Fruit fly (Drosophila melanogaster) whole organism, embryonic: ENCODE data around the gene CG14854.

ENCODE experiments used
- CG10979 ChIP-seq: fragments of 200-800 bp; sonication (Bioruptor generic); optimal IDR thresholded peaks from 2 replicates; lab custom pipeline; 2018; ENCODE audit warnings: missing biosample characterization, mild to moderate bottlenecking, missing genetic modification characterization, moderate library complexity
- CG11456 ChIP-seq: fragments of 200-800 bp; sonication (Bioruptor generic); IDR thresholded peaks from 3 replicates; pipeline ENCODE4 v1.3.6; 2022; ENCODE audit warnings: missing biosample characterization, missing genetic modification characterization
- CG14014 ChIP-seq: fragments of 200-800 bp; sonication (Bioruptor generic); IDR thresholded peaks from 2 replicates; pipeline ENCODE4 v1.3.6; 2022; ENCODE audit warnings: missing biosample characterization, missing genetic modification characterization
- CG15601 ChIP-seq: fragments of 200-800 bp; sonication (Bioruptor generic); optimal IDR thresholded peaks from 3 replicates; lab custom pipeline; 2019; ENCODE audit warnings: missing biosample characterization, mild to moderate bottlenecking, missing genetic modification characterization, moderate library complexity
- CG1602 ChIP-seq: fragments of 200-800 bp; sonication (Bioruptor generic); optimal IDR thresholded peaks from 3 replicates; lab custom pipeline; 2016; ENCODE audit warnings: missing biosample characterization, missing genetic modification characterization
- CG16815 ChIP-seq: fragments of 200-800 bp; sonication (Bioruptor generic); optimal IDR thresholded peaks from 3 replicates; lab custom pipeline; 2017; ENCODE audit warnings: missing biosample characterization, mild to moderate bottlenecking, missing genetic modification characterization
- CG17361 ChIP-seq: fragments of 200-800 bp; sonication (Bioruptor generic); IDR thresholded peaks from 3 replicates; pipeline ENCODE4 v1.3.6; 2022; ENCODE audit warnings: missing biosample characterization, missing genetic modification characterization
- CG17829 ChIP-seq: fragments of 200-800 bp; optimal IDR thresholded peaks from 2 replicates; lab custom pipeline; 2019; ENCODE audit warnings: missing biosample characterization, mild to moderate bottlenecking, missing genetic modification characterization, moderate library complexity
- CG18262 ChIP-seq: fragments of 200-800 bp; optimal IDR thresholded peaks from 3 replicates; lab custom pipeline; 2019; ENCODE audit warnings: missing biosample characterization, mild to moderate bottlenecking, missing genetic modification characterization, moderate library complexity
- CG2875 ChIP-seq: fragments of 200-800 bp; sonication (Bioruptor generic); optimal IDR thresholded peaks from 2 replicates; lab custom pipeline; 2017; ENCODE audit warnings: missing biosample characterization, mild to moderate bottlenecking, missing genetic modification characterization, missing genetic modification reagents
- CG2889 ChIP-seq: fragments of 200-800 bp; sonication (Bioruptor generic); IDR thresholded peaks from 3 replicates; pipeline ENCODE4 v1.3.6; 2022; ENCODE audit warnings: missing biosample characterization, missing genetic modification characterization
- CG30403 ChIP-seq: fragments of 200-800 bp; sonication (Bioruptor generic); optimal IDR thresholded peaks from 3 replicates; lab custom pipeline; 2016; ENCODE audit warnings: missing biosample characterization, missing genetic modification characterization
- CG31441 ChIP-seq: fragments of 200-800 bp; sonication (Bioruptor generic); IDR thresholded peaks from 2 replicates; pipeline ENCODE4 v1.3.6; 2022; ENCODE audit warnings: missing biosample characterization, missing genetic modification characterization
- CG33213 ChIP-seq: fragments of 200-800 bp; sonication (Bioruptor generic); optimal IDR thresholded peaks from 3 replicates; lab custom pipeline; 2016; ENCODE audit warnings: missing biosample characterization, missing genetic modification characterization
- CG33557 ChIP-seq: fragments of 200-800 bp; sonication (Bioruptor generic); optimal IDR thresholded peaks from 2 replicates; lab custom pipeline; 2019; ENCODE audit warnings: missing biosample characterization, mild to moderate bottlenecking, missing genetic modification characterization, moderate library complexity
- CG4282 ChIP-seq: fragments of 200-800 bp; sonication (Bioruptor generic); optimal IDR thresholded peaks from 2 replicates; lab custom pipeline; 2016; ENCODE audit warnings: missing biosample characterization, missing genetic modification characterization
- CG43689 ChIP-seq: fragments of 200-800 bp; sonication (Bioruptor generic); IDR thresholded peaks from 2 replicates; pipeline ENCODE4 v1.3.6; 2022; ENCODE audit warnings: missing biosample characterization, missing genetic modification characterization
- CG4404 ChIP-seq: fragments of 200-800 bp; sonication (Bioruptor generic); IDR thresholded peaks from 2 replicates; pipeline ENCODE4 v1.3.6; 2022; ENCODE audit warnings: missing biosample characterization, missing genetic modification characterization
- CG7839 ChIP-seq: fragments of 200-800 bp; sonication (Bioruptor generic); optimal IDR thresholded peaks from 3 replicates; lab custom pipeline; 2018; ENCODE audit warnings: missing biosample characterization, mild to moderate bottlenecking, missing genetic modification characterization, moderate library complexity
- CG8765 ChIP-seq: fragments of 200-800 bp; sonication (Bioruptor generic); IDR thresholded peaks from 2 replicates; pipeline ENCODE4 v1.3.6; 2022; ENCODE audit warnings: missing biosample characterization, missing genetic modification characterization
- CG9727 ChIP-seq: fragments of 200-800 bp; sonication (Bioruptor generic); optimal IDR thresholded peaks from 3 replicates; lab custom pipeline; 2017; ENCODE audit warnings: missing biosample characterization, mild to moderate bottlenecking, missing genetic modification characterization
- Dbx ChIP-seq: fragments of 200-800 bp; sonication (Bioruptor generic); IDR thresholded peaks from 3 replicates; pipeline ENCODE4 v1.3.6; 2022; ENCODE audit warnings: missing biosample characterization, missing genetic modification characterization
- Dref ChIP-seq: fragments of 200-800 bp; sonication (Bioruptor generic); IDR thresholded peaks from 2 replicates; pipeline ENCODE4 v1.3.6; 2022; ENCODE audit warnings: missing biosample characterization, missing genetic modification characterization
- MESR4 ChIP-seq: fragments of 200-800 bp; sonication (Bioruptor generic); optimal IDR thresholded peaks from 2 replicates; lab custom pipeline; 2018; ENCODE audit warnings: missing biosample characterization, mild to moderate bottlenecking, missing genetic modification characterization, moderate library complexity
- Oli ChIP-seq: fragments of 200-800 bp; sonication (Bioruptor generic); optimal IDR thresholded peaks from 2 replicates; lab custom pipeline; 2018; ENCODE audit warnings: missing biosample characterization, mild to moderate bottlenecking, missing genetic modification characterization, moderate library complexity
- Ssrp ChIP-seq: fragments of 200-800 bp; sonication (Bioruptor generic); optimal IDR thresholded peaks from 2 replicates; lab custom pipeline; 2018; ENCODE audit warnings: missing biosample characterization, mild to moderate bottlenecking, missing genetic modification characterization, moderate library complexity
- bsh ChIP-seq, 2 experiments: fragments of 200-800 bp; sonication (Bioruptor generic); optimal IDR thresholded peaks; 2 replicates each; lab custom pipeline; 2017 to 2018; ENCODE audit warnings: mild to moderate bottlenecking in 2 of 2, missing biosample characterization in 2 of 2, missing genetic modification characterization in 2 of 2, moderate library complexity in 1 of 2
- chif ChIP-seq, 2 experiments: fragments of 200-800 bp; sonication (Bioruptor generic); optimal IDR thresholded peaks; 3 replicates each; lab custom pipeline; 2016; ENCODE audit warnings: missing biosample characterization in 2 of 2, missing genetic modification characterization in 2 of 2
- dmrt11E ChIP-seq: fragments of 200-800 bp; sonication (Bioruptor generic); optimal IDR thresholded peaks from 3 replicates; lab custom pipeline; 2018; ENCODE audit warnings: missing biosample characterization, mild to moderate bottlenecking, missing genetic modification characterization, moderate library complexity
- gce ChIP-seq: fragments of 200-800 bp; sonication (Bioruptor generic); IDR thresholded peaks from 3 replicates; pipeline ENCODE4 v1.3.6; 2022; ENCODE audit warnings: missing biosample characterization, missing genetic modification characterization
- gcm ChIP-seq: fragments of 200-800 bp; sonication (Bioruptor generic); optimal IDR thresholded peaks from 2 replicates; lab custom pipeline; 2019; ENCODE audit warnings: missing biosample characterization, mild to moderate bottlenecking, missing genetic modification characterization, moderate library complexity
- lilli ChIP-seq: fragments of 200-800 bp; sonication (Bioruptor generic); optimal IDR thresholded peaks from 3 replicates; lab custom pipeline; 2016; ENCODE audit warnings: missing biosample characterization, missing genetic modification characterization
- lola ChIP-seq, 3 experiments: fragments of >200 bp in 2 of 3; fragments of 200-800 bp in 1 of 3; sonication (Bioruptor generic) in 1 of 3; optimal IDR thresholded peaks; 2 replicates each; lab custom pipeline; 2017 to 2019; ENCODE audit warnings: missing biosample characterization in 3 of 3, missing genetic modification characterization in 3 of 3, mild to moderate bottlenecking in 1 of 3, moderate library complexity in 1 of 3
- nmo ChIP-seq: fragments of 200-800 bp; sonication (Bioruptor generic); optimal IDR thresholded peaks from 2 replicates; lab custom pipeline; 2018; ENCODE audit warnings: missing biosample characterization, mild to moderate bottlenecking, missing genetic modification characterization, moderate library complexity
- otp ChIP-seq: fragments of 200-800 bp; sonication (Bioruptor generic); IDR thresholded peaks from 3 replicates; pipeline ENCODE4, ENCODE4 v1.3.6; 2022; ENCODE audit warnings: missing biosample characterization, missing genetic modification characterization
- phol ChIP-seq: fragments of 200-800 bp; sonication (Bioruptor generic); optimal IDR thresholded peaks from 3 replicates; lab custom pipeline; 2018; ENCODE audit warnings: missing biosample characterization, mild to moderate bottlenecking, missing genetic modification characterization, moderate library complexity
- prd ChIP-seq, 3 experiments: fragments of >200 bp in 2 of 3; fragments of 200-800 bp in 1 of 3; sonication (Bioruptor generic) in 1 of 3; optimal IDR thresholded peaks in 2 of 3; IDR thresholded peaks in 1 of 3; 2 replicates in 2 of 3; 3 replicates in 1 of 3; pipeline versions ENCODE4 v1.3.6 to Lab custom; 2017 to 2022; ENCODE audit warnings: missing biosample characterization in 1 of 3, missing genetic modification characterization in 1 of 3
- pros ChIP-seq: fragments of 200-800 bp; sonication (Bioruptor generic); optimal IDR thresholded peaks from 3 replicates; lab custom pipeline; 2019; ENCODE audit warnings: missing biosample characterization, mild to moderate bottlenecking, missing genetic modification characterization, moderate library complexity
- sens ChIP-seq: fragments of 200-800 bp; sonication (Bioruptor generic); peaks from one replicate; lab custom pipeline; 2016; ENCODE audit warnings: missing biosample characterization, missing genetic modification characterization
- sisA ChIP-seq: fragments of 200-800 bp; sonication (Bioruptor generic); IDR thresholded peaks from 2 replicates; pipeline ENCODE4 v1.3.6; 2022; ENCODE audit warnings: missing biosample characterization, missing genetic modification characterization
- tio ChIP-seq: fragments of 200-800 bp; sonication (Bioruptor generic); optimal IDR thresholded peaks from 2 replicates; lab custom pipeline; 2017; ENCODE audit warnings: missing biosample characterization, missing genetic modification characterization, inconsistent platforms
- tll ChIP-seq, 2 experiments: fragments of 200-800 bp in 1 of 2; fragments of >200 bp in 1 of 2; sonication (Bioruptor generic) in 1 of 2; optimal IDR thresholded peaks; 2 replicates each; lab custom pipeline; 2017 to 2019; ENCODE audit warnings: missing biosample characterization in 2 of 2, missing genetic modification characterization in 2 of 2, mild to moderate bottlenecking in 1 of 2, moderate library complexity in 1 of 2
- twi ChIP-seq: fragments of 200-800 bp; optimal IDR thresholded peaks from 2 replicates; lab custom pipeline; 2019; ENCODE audit warnings: missing biosample characterization, mild to moderate bottlenecking, missing genetic modification characterization, moderate library complexity
- unpg ChIP-seq: fragments of 200-800 bp; sonication (Bioruptor generic); optimal IDR thresholded peaks from 3 replicates; lab custom pipeline; 2018; ENCODE audit warnings: missing biosample characterization, mild to moderate bottlenecking, missing genetic modification characterization, moderate library complexity
- vvl ChIP-seq: fragments of 200-800 bp; sonication (Bioruptor generic); IDR thresholded peaks from 2 replicates; pipeline ENCODE4 v1.3.6; 2022; ENCODE audit warnings: missing biosample characterization, missing genetic modification characterization
- zen ChIP-seq: fragments of 200-800 bp; sonication (Bioruptor generic); optimal IDR thresholded peaks from 3 replicates; lab custom pipeline; 2018; ENCODE audit warnings: missing biosample characterization, mild to moderate bottlenecking, missing genetic modification characterization, moderate library complexity
- zf30C ChIP-seq: fragments of 200-800 bp; sonication (Bioruptor generic); optimal IDR thresholded peaks from 3 replicates; lab custom pipeline; 2018; ENCODE audit warnings: missing biosample characterization, mild to moderate bottlenecking, missing genetic modification characterization

Gene CG14854

dm6 chr3R:14586480-14587443 lies 26.9 kb upstream of the CG14854 start:
- TF ChIP-seq otp (GFP tag; lab: Robert Waterston, UW) (no peak), tio (GFP tag; lab: Kevin White, UChicago) (peak; percentile 46), CG14014 (GFP tag; lab: Robert Waterston, UW) (no peak), CG43689 (GFP tag; lab: Robert Waterston, UW) (no peak), MESR4 (no peak), CG10979 (tag; lab: Kevin White, UChicago) (peak; percentile 5), CG31441 (GFP tag; lab: Robert Waterston, UW) (0 out of 2 replicates have a peak, but pooled peaks have one; percentile 38), zen (tag; lab: Kevin White, UChicago) (peak; percentile 27), sens (peak; percentile 79), CG17361 (GFP tag; lab: Robert Waterston, UW) (peak; percentile 46; the same call in 2 of the 3 replicates), tll (GFP tag; optimal IDR thresholded peaks at IDR 0.05; lab: Kevin White, UChicago) (peak in 1 of 2 experiments; percentile 92), CG8765 (GFP tag; lab: Robert Waterston, UW) (0 out of 2 replicates have a peak, but pooled peaks have one; percentile 9), CG7839 (tag; lab: Kevin White, UChicago) (peak; percentile 19), CG30403 (GFP tag; lab: Kevin White, UChicago) (peak; percentile 22), pros (GFP tag; lab: Kevin White, UChicago) (no peak), CG11456 (GFP tag; lab: Robert Waterston, UW) (no peak), CG4282 (GFP tag; lab: Kevin White, UChicago) (no peak), CG2875 (GFP tag; lab: Kevin White, UChicago) (no peak), zf30C (GFP tag; lab: Kevin White, UChicago) (peak; percentile 65), Dref (GFP tag; lab: Robert Waterston, UW) (no peak), Ssrp (peak; percentile 26), nmo (peak; percentile 32), chif (GFP tag; optimal IDR thresholded peaks at IDR 0.05; lab: Kevin White, UChicago) (peak in 1 of 2 experiments; percentile 12), prd (optimal IDR thresholded peaks at IDR 0.05; lab: Kevin White, UChicago) (no peak), prd (GFP tag; IDR thresholded peaks at IDR 0.05; lab: Robert Waterston, UW) (peak; percentile 52; the same call in 2 of the 3 replicates), lola (GFP tag; optimal IDR thresholded peaks at IDR 0.05; lab: Kevin White, UChicago) (peak in 1 of 3 experiments; percentile 71), bsh (GFP tag; optimal IDR thresholded peaks at IDR 0.05; lab: Kevin White, UChicago) (peak in 1 of 2 experiments; percentile 8), sisA (GFP tag; lab: Robert Waterston, UW) (no peak), dmrt11E (tag; lab: Kevin White, UChicago) (peak; percentile 75), CG15601 (tag; lab: Kevin White, UChicago) (no peak), twi (peak; percentile 98), CG17829 (tag; lab: Kevin White, UChicago) (peak; percentile 33), gce (GFP tag; lab: Robert Waterston, UW) (no peak), vvl (no peak), CG4404 (GFP tag; lab: Robert Waterston, UW) (peak; percentile 45), CG18262 (tag; lab: Kevin White, UChicago) (peak; percentile 58), phol (tag; lab: Kevin White, UChicago) (peak; percentile 32), Dbx (GFP tag; lab: Robert Waterston, UW) (no peak), gcm (GFP tag; lab: Kevin White, UChicago) (peak; percentile 9), CG2889 (GFP tag; lab: Robert Waterston, UW) (no peak), lilli (no peak), CG33557 (peak; percentile 43), CG33213 (no peak), CG9727 (GFP tag; lab: Kevin White, UChicago) (peak; percentile 52), CG16815 (peak; percentile 54), CG1602 (peak; percentile 11), unpg (GFP tag; lab: Kevin White, UChicago) (no peak), Oli (tag; lab: Kevin White, UChicago) (peak; percentile 15)
